Worm (Caenorhabditis elegans) whole organism, young adult: Measurements from ENCODE around the gene R01H2.7.

Experiments
- B0019.2 ChIP-seq: fragments of 200-800 bp; sonication (Bioruptor generic); conservative IDR thresholded peaks from 2 replicates; pipeline ENCODE4 v1.3.6; 2022; ENCODE audit warnings: missing genetic modification reagents, missing genetic modification characterization, missing compliant biosample characterization
- B0035.1 ChIP-seq: sonication (generic microtip); optimal IDR thresholded peaks from 2 replicates; lab custom pipeline; 2016; ENCODE audit warnings: missing genetic modification characterization, mild to moderate bottlenecking, missing compliant biosample characterization, missing genotype, missing genetic modification reagents
- D2030.7 ChIP-seq: fragments of 200-800 bp; sonication (Bioruptor generic); IDR thresholded peaks from 2 replicates; pipeline ENCODE4 v1.3.6; 2022; ENCODE audit warnings: missing genetic modification reagents, missing genetic modification characterization, missing compliant biosample characterization
- F23B12.7 ChIP-seq: sonication (generic microtip); optimal IDR thresholded peaks from 2 replicates; lab custom pipeline; 2017; ENCODE audit warnings: missing genetic modification characterization, mild to moderate bottlenecking, missing compliant biosample characterization, antibody characterized with exemption, moderate library complexity; ENCODE audit not compliant: insufficient read depth
- F33H1.4 ChIP-seq: fragments of 200-800 bp; sonication (Bioruptor generic); IDR thresholded peaks from 2 replicates; pipeline ENCODE4 v1.3.6; 2022; ENCODE audit warnings: missing genetic modification reagents, missing genetic modification characterization, missing compliant biosample characterization
- F49E8.2 ChIP-seq: sonication (generic microtip); optimal IDR thresholded peaks from 3 replicates; lab custom pipeline; 2017; ENCODE audit warnings: missing genetic modification characterization, mild to moderate bottlenecking, missing compliant biosample characterization, antibody characterized with exemption, moderate library complexity; ENCODE audit not compliant: insufficient read depth
- T26A5.8 ChIP-seq: sonication (generic microtip); optimal IDR thresholded peaks from 2 replicates; lab custom pipeline; 2016; ENCODE audit warnings: missing genetic modification characterization, missing compliant biosample characterization
- attf-3 ChIP-seq: fragments of 200-800 bp; sonication (Bioruptor generic); conservative IDR thresholded peaks from 2 replicates; pipeline ENCODE4 v1.3.6; 2022; ENCODE audit warnings: missing genetic modification reagents, missing genetic modification characterization, missing compliant biosample characterization
- attf-5 ChIP-seq: fragments of 200-800 bp; sonication (Bioruptor generic); optimal IDR thresholded peaks from 2 replicates; lab custom pipeline; 2018; ENCODE audit warnings: mild to moderate bottlenecking, missing genetic modification characterization, missing compliant biosample characterization
- bed-1 ChIP-seq: fragments of 200-800 bp; sonication (Bioruptor generic); IDR thresholded peaks from 2 replicates; pipeline ENCODE4 v1.3.6; 2022; ENCODE audit warnings: missing genetic modification reagents, missing genetic modification characterization, missing compliant biosample characterization
- cebp-1 ChIP-seq, 2 experiments: fragments of 200-800 bp in 1 of 2; sonication (Bioruptor generic) in 1 of 2; sonication (generic microtip) in 1 of 2; IDR thresholded peaks in 1 of 2; optimal IDR thresholded peaks in 1 of 2; 2 replicates each; pipeline versions ENCODE4 v1.3.6 to Lab custom; 2017 to 2022; ENCODE audit warnings: missing compliant biosample characterization in 2 of 2, missing genetic modification characterization in 2 of 2, mild to moderate bottlenecking in 1 of 2, missing genetic modification reagents in 1 of 2, moderate library complexity in 1 of 2
- dox-1 ChIP-seq: fragments of 200-800 bp; sonication (Bioruptor generic); IDR thresholded peaks from 2 replicates; pipeline ENCODE4 v1.3.6; 2022; ENCODE audit warnings: missing genetic modification reagents, missing genetic modification characterization, missing compliant biosample characterization
- dpl-1 ChIP-seq: fragments of 150-350 bp; optimal IDR thresholded peaks from 2 replicates; lab custom pipeline; 2014; ENCODE audit warnings: missing biosample characterization, missing genetic modification reagents, missing genetic modification characterization
- efl-1 ChIP-seq: fragments of 150-350 bp; optimal IDR thresholded peaks from 2 replicates; lab custom pipeline; 2014; ENCODE audit warnings: missing biosample characterization, missing genetic modification reagents, missing genetic modification characterization
- him-1 ChIP-seq: sonication (generic microtip); optimal IDR thresholded peaks from 2 replicates; lab custom pipeline; 2016; ENCODE audit warnings: missing genotype, missing genetic modification reagents, missing genetic modification characterization, missing compliant biosample characterization
- hlh-12 ChIP-seq: sonication (generic microtip); optimal IDR thresholded peaks from 2 replicates; lab custom pipeline; 2016; ENCODE audit warnings: missing genetic modification characterization, missing compliant biosample characterization
- hmg-1.2 ChIP-seq: fragments of 200-800 bp; sonication (Bioruptor generic); IDR thresholded peaks from 2 replicates; pipeline ENCODE4 v1.3.6; 2022; ENCODE audit warnings: missing genetic modification reagents, missing genetic modification characterization, missing compliant biosample characterization
- hrde-1 ChIP-seq: sonication (generic microtip); optimal IDR thresholded peaks from 2 replicates; lab custom pipeline; 2016; ENCODE audit warnings: missing genetic modification characterization, mild to moderate bottlenecking, missing compliant biosample characterization, moderate library complexity, missing genotype, missing genetic modification reagents, borderline replicate concordance
- hsf-1 ChIP-seq: fragments of 200-800 bp; sonication (Bioruptor generic); IDR thresholded peaks from 2 replicates; pipeline ENCODE4 v1.3.6; 2022; ENCODE audit warnings: missing genetic modification reagents, missing genetic modification characterization, missing compliant biosample characterization
- let-526 ChIP-seq: fragments of 200-800 bp; sonication (Bioruptor generic); IDR thresholded peaks from 2 replicates; pipeline ENCODE4 v1.3.6; 2022; ENCODE audit warnings: missing genetic modification reagents, missing genetic modification characterization, missing compliant biosample characterization
- lin-35 ChIP-seq, 3 experiments: fragments of 150-350 bp in 2 of 3; sonication (generic microtip) in 1 of 3; optimal IDR thresholded peaks; 2 replicates each; lab custom pipeline; 2014 to 2018; ENCODE audit warnings: missing biosample characterization in 3 of 3, missing genetic modification characterization in 3 of 3, missing genetic modification reagents in 3 of 3
- lin-40 ChIP-seq: sonication (generic microtip); optimal IDR thresholded peaks from 2 replicates; lab custom pipeline; 2016; ENCODE audit warnings: missing genetic modification characterization, mild to moderate bottlenecking, missing compliant biosample characterization, missing genotype, missing genetic modification reagents
- lin-54 ChIP-seq: fragments of 200-800 bp; sonication (Bioruptor generic); optimal IDR thresholded peaks from 2 replicates; lab custom pipeline; 2018; ENCODE audit warnings: mild to moderate bottlenecking, missing genetic modification characterization, missing compliant biosample characterization
- lir-1 ChIP-seq: fragments of 200-800 bp; sonication (Bioruptor generic); conservative IDR thresholded peaks from 2 replicates; pipeline ENCODE4 v1.3.6; 2022; ENCODE audit warnings: missing genetic modification reagents, missing genetic modification characterization, missing compliant biosample characterization
- lsl-1 ChIP-seq: fragments of 200-800 bp; sonication (Bioruptor generic); optimal IDR thresholded peaks from 2 replicates; lab custom pipeline; 2018; ENCODE audit warnings: mild to moderate bottlenecking, missing genetic modification characterization, moderate library complexity, missing compliant biosample characterization
- lsy-27 ChIP-seq: sonication (generic microtip); optimal IDR thresholded peaks from 2 replicates; lab custom pipeline; 2017; ENCODE audit warnings: missing genetic modification characterization, mild to moderate bottlenecking, missing compliant biosample characterization, antibody characterized with exemption, missing genotype, borderline replicate concordance; ENCODE audit not compliant: insufficient read depth
- madf-3 ChIP-seq: fragments of 200-800 bp; sonication (Bioruptor generic); IDR thresholded peaks from 2 replicates; pipeline ENCODE4 v1.3.6; 2022; ENCODE audit warnings: missing genetic modification reagents, missing genetic modification characterization, missing compliant biosample characterization
- madf-6 ChIP-seq: fragments of 200-800 bp; sonication (Bioruptor generic); IDR thresholded peaks from 2 replicates; pipeline ENCODE4 v1.3.6; 2022; ENCODE audit warnings: missing genetic modification reagents, missing genetic modification characterization, missing compliant biosample characterization
- nhr-27 ChIP-seq: fragments of 200-800 bp; sonication (Bioruptor generic); optimal IDR thresholded peaks from 2 replicates; lab custom pipeline; 2018; ENCODE audit warnings: mild to moderate bottlenecking, missing genetic modification characterization, moderate library complexity, missing compliant biosample characterization
- nhr-80 ChIP-seq: sonication (generic microtip); optimal IDR thresholded peaks from 2 replicates; lab custom pipeline; 2016; ENCODE audit warnings: missing genetic modification characterization, missing compliant biosample characterization
- snpc-3.4 ChIP-seq: sonication (generic microtip); optimal IDR thresholded peaks from 2 replicates; lab custom pipeline; 2017; ENCODE audit warnings: missing genetic modification characterization, mild to moderate bottlenecking, missing compliant biosample characterization, antibody characterized with exemption, moderate library complexity, missing genotype, missing genetic modification reagents
- snpc-4 ChIP-seq, 5 experiments: fragments of 150-350 bp in 1 of 5; sonication (generic microtip) in 4 of 5; optimal IDR thresholded peaks; 2 replicates each; lab custom pipeline; 2014 to 2018; ENCODE audit warnings: missing genetic modification characterization in 5 of 5, missing biosample characterization in 3 of 5, antibody characterized with exemption in 2 of 5, mild to moderate bottlenecking in 2 of 5, missing compliant biosample characterization in 2 of 5, missing genotype in 2 of 5, moderate library complexity in 2 of 5, missing genetic modification reagents in 1 of 5
- unc-62 ChIP-seq: fragments of 150-350 bp; optimal IDR thresholded peaks from 2 replicates; lab custom pipeline; 2014; ENCODE audit warnings: missing biosample characterization, missing genetic modification reagents, missing genetic modification characterization

The R01H2.7 gene

ce11 chrIII:7087180-7087579 lies 41.6 kb upstream of the R01H2.7 start:
- TF ChIP-seq attf-5, result peak; percentile 41
- TF ChIP-seq hmg-1.2 (GFP tag; lab: Robert Waterston, UW), result peak; percentile 68; the same call in 1 of the 2 replicates
- TF ChIP-seq T26A5.8, result no peak
- TF ChIP-seq nhr-80 (tag; lab: Kevin White, UChicago), result peak; percentile 26

DNA sequence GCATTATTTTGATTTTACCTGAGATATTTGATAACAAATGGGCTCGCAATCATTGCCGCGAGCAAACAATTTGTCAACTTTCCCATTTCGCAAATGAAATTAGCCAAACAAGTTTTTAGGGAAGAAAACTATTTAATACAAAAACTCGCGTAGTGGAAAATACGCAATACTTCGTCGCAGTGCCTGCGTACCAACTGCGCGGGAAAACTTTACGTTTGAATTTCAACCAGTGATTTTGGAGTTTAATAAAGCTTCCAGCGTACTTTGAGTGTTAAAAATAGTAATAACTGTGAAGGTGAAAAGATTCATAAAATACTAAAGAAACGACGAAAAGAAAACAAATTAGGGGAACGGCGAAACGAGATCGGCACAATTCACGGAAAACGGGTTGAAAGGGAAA lies 39.4 kb upstream of the R01H2.7 start, which contains the start of gene tofu-7:
tofu-7 (minus strand) TSS at position 111 of the 400 bp plus-strand sequence.
- TF ChIP-seq dox-1 (GFP tag; lab: Robert Waterston, UW) (peak; percentile 37; the same call in 1 of the 2 replicates), lsl-1 (peak; percentile 34), let-526 (GFP tag; lab: Robert Waterston, UW) (no peak), cebp-1 (GFP tag; IDR thresholded peaks at IDR 0.05; lab: Robert Waterston, UW) (no peak), cebp-1 (tag; optimal IDR thresholded peaks at IDR 0.05; lab: Kevin White, UChicago) (no peak), B0019.2 (GFP tag; lab: Robert Waterston, UW) (peak; percentile 66; the same call in 1 of the 2 replicates), hsf-1 (GFP tag; lab: Robert Waterston, UW) (peak; percentile 6; the same call in 1 of the 2 replicates), F49E8.2 (peak; percentile 11), lin-35 (GFP tag; optimal IDR thresholded peaks at IDR 0.05; lab: Kevin White, UChicago) (no peak), F23B12.7 (tag; lab: Kevin White, UChicago) (peak; percentile 2), hrde-1 (tag; lab: Kevin White, UChicago) (peak; percentile 11), hlh-12 (no peak), lin-54 (GFP tag; lab: Kevin White, UChicago) (peak; percentile 72), him-1 (tag; lab: Kevin White, UChicago) (peak; percentile 30), efl-1 (GFP tag; lab: Kevin White, UChicago) (peak; percentile 80), F33H1.4 (GFP tag; lab: Robert Waterston, UW) (peak; percentile 51), madf-6 (0 out of 2 replicates have a peak, but pooled peaks have one; percentile 34), D2030.7 (GFP tag; lab: Robert Waterston, UW) (peak; percentile 28; the same call in 1 of the 2 replicates), dpl-1 (peak; percentile 27)

DNA sequence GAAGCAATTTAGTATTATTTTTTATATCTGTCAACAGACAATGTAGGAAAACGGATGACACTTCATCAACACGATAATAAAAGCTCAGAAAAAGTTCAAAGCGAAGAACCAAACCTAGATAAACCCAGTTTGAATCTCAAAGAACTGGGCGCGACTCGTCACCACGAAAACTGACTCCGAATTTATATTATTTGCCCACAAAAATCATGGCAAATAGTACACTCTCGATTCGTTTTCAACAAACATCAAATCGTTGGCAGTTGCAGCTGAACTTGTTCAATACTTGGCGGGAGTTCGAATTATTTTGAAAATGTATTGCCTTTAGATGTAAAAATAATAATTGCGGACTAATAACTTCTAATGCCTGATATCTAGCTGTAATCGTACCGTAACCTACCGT lies 37.6 kb upstream of the R01H2.7 start:
- TF ChIP-seq B0035.1, result no peak

ce11 chrIII:7081488-7081887 lies 35.9 kb upstream of the R01H2.7 start:
- TF ChIP-seq attf-3 (GFP tag; lab: Robert Waterston, UW) (no peak), lsy-27 (tag; lab: Kevin White, UChicago) (no peak), lir-1 (no peak), F23B12.7 (tag; lab: Kevin White, UChicago) (no peak), nhr-80 (tag; lab: Kevin White, UChicago) (peak; percentile 41), unc-62 (GFP tag; lab: Kevin White, UChicago) (peak; percentile 1), lin-40 (tag; lab: Kevin White, UChicago) (no peak), snpc-3.4 (no peak), snpc-4 (GFP tag; optimal IDR thresholded peaks at IDR 0.05; lab: Kevin White, UChicago) (no peak), snpc-4 (tag; optimal IDR thresholded peaks at IDR 0.05; lab: Kevin White, UChicago) (no peak), hmg-1.2 (GFP tag; lab: Robert Waterston, UW) (no peak), bed-1 (GFP tag; lab: Robert Waterston, UW) (no peak), nhr-27 (tag; lab: Kevin White, UChicago) (no peak), dpl-1 (no peak), let-526 (GFP tag; lab: Robert Waterston, UW) (no peak), madf-3 (GFP tag; lab: Robert Waterston, UW) (no peak)
